Worm (Caenorhabditis elegans): ENCODE measurements around the gene gdi-1.

gdi-1 gene

ce11 chrIV:14795918-14796488 lies 3.3 kb upstream of the gdi-1 start, which contains the start of gene coq-3:
Gene coq-3 (minus strand): TSS chrIV:14796324.
- no peak for TF ChIP-seq alr-1 (tag; optimal IDR thresholded peaks at IDR 0.05)

DNA sequence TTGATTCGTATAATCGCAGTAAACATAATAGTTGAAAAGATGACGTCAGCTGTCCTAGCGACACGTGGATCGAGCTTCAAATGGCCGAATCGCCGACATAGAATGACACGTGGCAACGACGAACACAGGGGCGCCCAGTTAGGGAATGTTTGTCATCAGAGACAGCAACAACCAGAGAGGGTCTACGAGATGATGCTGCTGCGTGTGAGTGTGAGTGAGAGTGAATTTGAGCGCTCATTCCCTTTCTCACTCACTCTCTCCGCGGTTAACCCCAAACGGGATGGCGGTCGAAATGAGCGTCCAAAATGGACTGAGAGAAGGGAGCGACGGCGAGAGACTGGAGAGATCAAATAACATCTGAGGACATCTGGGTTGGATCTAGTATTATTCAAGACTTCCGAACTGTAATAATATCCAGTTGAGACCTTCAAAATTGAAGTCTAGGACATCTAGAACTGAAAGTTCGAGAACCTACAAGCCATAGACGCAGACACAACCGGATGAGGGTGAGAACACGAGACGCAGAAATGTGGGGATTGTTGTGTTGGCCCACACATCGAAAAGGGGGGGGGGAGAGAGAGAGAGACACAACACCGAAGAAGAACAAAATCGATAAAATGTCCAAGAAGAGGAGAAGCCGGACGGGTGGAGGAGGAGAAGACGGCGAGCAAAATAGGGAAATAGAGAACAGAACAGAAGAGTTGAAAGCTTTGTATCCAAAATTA lies 1.4 kb upstream of the gdi-1 start:
- TF ChIP-seq mdl-1 (tag; optimal IDR thresholded peaks at IDR 0.05) (peak; percentile 16 to 22), nhr-6 (tag; optimal IDR thresholded peaks at IDR 0.05) (no peak), gmeb-1 (tag; optimal IDR thresholded peaks at IDR 0.05) (no peak), ama-1 (optimal IDR thresholded peaks at IDR 0.05) (no peak), R02D3.7 (tag; optimal IDR thresholded peaks at IDR 0.05) (no peak), elt-3 (tag; optimal IDR thresholded peaks at IDR 0.05) (no peak), ztf-4 (tag; optimal IDR thresholded peaks at IDR 0.05) (peak; percentile 46), sma-9 (GFP tag; optimal IDR thresholded peaks at IDR 0.05) (peak; percentile 38), sma-9 (tag; optimal IDR thresholded peaks at IDR 0.05) (no peak), sem-4 (tag; optimal IDR thresholded peaks at IDR 0.05) (peak; percentile 38), nhr-21 (tag; optimal IDR thresholded peaks at IDR 0.05) (peak; percentile 10), alr-1 (tag; optimal IDR thresholded peaks at IDR 0.05) (no peak), snpc-4 (tag; optimal IDR thresholded peaks at IDR 0.05) (peak; percentile 53), nhr-25 (tag; optimal IDR thresholded peaks at IDR 0.05) (peak; percentile 65), nhr-237 (tag; optimal IDR thresholded peaks at IDR 0.05) (no peak), nhr-11 (tag; optimal IDR thresholded peaks at IDR 0.05) (no peak), blmp-1 (tag; optimal IDR thresholded peaks at IDR 0.05; ENCODE audit: insufficient read depth) (peak; percentile 96), Y55F3AM.14 (GFP tag; optimal IDR thresholded peaks at IDR 0.05) (no peak), lin-39 (tag; optimal IDR thresholded peaks at IDR 0.05) (no peak), mab-5 (tag; optimal IDR thresholded peaks at IDR 0.05) (no peak), unc-39 (tag; optimal IDR thresholded peaks at IDR 0.05) (no peak), peb-1 (tag; optimal IDR thresholded peaks at IDR 0.05) (no peak), zag-1 (tag; optimal IDR thresholded peaks at IDR 0.05) (no peak), skn-1 (tag; optimal IDR thresholded peaks at IDR 0.05) (no peak), nhr-129 (tag; optimal IDR thresholded peaks at IDR 0.05) (peak; percentile 89), sma-3 (GFP tag; optimal IDR thresholded peaks at IDR 0.05) (peak; percentile 30), dmd-4 (tag; optimal IDR thresholded peaks at IDR 0.05) (no peak), nhr-23 (tag; optimal IDR thresholded peaks at IDR 0.05) (no peak), F13H6.1 (tag; optimal IDR thresholded peaks at IDR 0.05) (peak; percentile 61), nhr-12 (tag; optimal IDR thresholded peaks at IDR 0.05) (no peak), ceh-82 (tag; optimal IDR thresholded peaks at IDR 0.05) (no peak), egl-27 (tag; optimal IDR thresholded peaks at IDR 0.05) (no peak), ztf-11 (tag; optimal IDR thresholded peaks at IDR 0.05) (no peak), unc-62 (GFP tag; optimal IDR thresholded peaks at IDR 0.05) (no peak), aly-2 (tag; optimal IDR thresholded peaks at IDR 0.05) (no peak), lsy-2 (tag; optimal IDR thresholded peaks at IDR 0.05) (peak; percentile 4 to 47), nhr-10 (tag; optimal IDR thresholded peaks at IDR 0.05) (no peak), ceh-16 (tag; optimal IDR thresholded peaks at IDR 0.05) (peak; percentile 54), lin-11 (tag; optimal IDR thresholded peaks at IDR 0.05) (no peak), elt-1 (tag; optimal IDR thresholded peaks at IDR 0.05) (no peak), unc-55 (GFP tag; optimal IDR thresholded peaks at IDR 0.05) (peak; percentile 68), nhr-77 (tag; optimal IDR thresholded peaks at IDR 0.05) (no peak), ztf-1 (GFP tag; conservative IDR thresholded peaks at IDR 0.05) (no peak), crh-2 (tag; optimal IDR thresholded peaks at IDR 0.05) (peak; percentile 97), mbf-1 (tag; optimal IDR thresholded peaks at IDR 0.05) (no peak), ZK546.5 (tag; optimal IDR thresholded peaks at IDR 0.05) (no peak), lin-13 (GFP tag; optimal IDR thresholded peaks at IDR 0.05) (peak; percentile 71), fos-1 (tag; optimal IDR thresholded peaks at IDR 0.05) (peak; percentile 50), C34F6.9 (tag; optimal IDR thresholded peaks at IDR 0.05) (peak; percentile 71)

Data from whole organism, L2 larva.